Fruit fly (Drosophila melanogaster) whole organism, wandering third instar larva: ENCODE data around the gene CG11378.

Experiments used
- CG9705 ChIP-seq: fragments of 200-800 bp; sonication (Bioruptor generic); optimal IDR thresholded peaks from 2 replicates; lab custom pipeline; 2018; ENCODE audit warnings: missing biosample characterization, mild to moderate bottlenecking, missing genetic modification characterization
- Dif ChIP-seq: fragments of 200-275, 200-300 bp; sonication (Bioruptor generic); optimal IDR thresholded peaks from 2 replicates; lab custom pipeline; 2018; ENCODE audit warnings: missing biosample characterization, missing genetic modification characterization; ENCODE audit not compliant: partially characterized antibody
- GATAd ChIP-seq: sonication (Bioruptor generic); optimal IDR thresholded peaks from 2 replicates; lab custom pipeline; 2016; ENCODE audit warnings: missing biosample characterization, missing genetic modification characterization
- HLH106 ChIP-seq: fragments of 200-800 bp; optimal IDR thresholded peaks from 3 replicates; lab custom pipeline; 2019; ENCODE audit warnings: missing biosample characterization, mild to moderate bottlenecking, missing genetic modification characterization, moderate library complexity
- Hr83 ChIP-seq: fragments of 200-300 bp; sonication (Bioruptor generic); optimal IDR thresholded peaks from 2 replicates; lab custom pipeline; 2016; ENCODE audit warnings: missing biosample characterization, mild to moderate bottlenecking, missing genetic modification characterization, moderate library complexity; ENCODE audit not compliant: poor library complexity, severe bottlenecking
- Jra ChIP-seq: sonication (Bioruptor generic); optimal IDR thresholded peaks from 2 replicates; lab custom pipeline; 2016; ENCODE audit warnings: missing biosample characterization, missing genetic modification characterization
- Mio ChIP-seq: sonication (Bioruptor generic); optimal IDR thresholded peaks from 2 replicates; lab custom pipeline; 2016; ENCODE audit warnings: missing biosample characterization, missing genetic modification characterization
- Myc ChIP-seq: fragments of >200 bp; optimal IDR thresholded peaks from 2 replicates; lab custom pipeline; 2017
- N ChIP-seq: fragments of >200 bp; optimal IDR thresholded peaks from 2 replicates; lab custom pipeline; 2018; ENCODE audit warnings: missing biosample characterization, missing external identifiers, missing genetic modification characterization
- OdsH ChIP-seq: fragments of 200-800 bp; sonication (Bioruptor generic); optimal IDR thresholded peaks from 2 replicates; lab custom pipeline; 2016; ENCODE audit warnings: missing biosample characterization, mild to moderate bottlenecking, missing genetic modification characterization
- Rel ChIP-seq, 2 experiments: fragments of 200-800 bp; sonication (Bioruptor generic) in 1 of 2; optimal IDR thresholded peaks; 2 replicates in 1 of 2; 3 replicates in 1 of 2; lab custom pipeline; 2016 to 2019; ENCODE audit warnings: mild to moderate bottlenecking in 2 of 2, missing biosample characterization in 2 of 2, missing genetic modification characterization in 2 of 2, moderate library complexity in 1 of 2
- Sp1 ChIP-seq: fragments of 200-800 bp; sonication (Bioruptor generic); optimal IDR thresholded peaks from 3 replicates; lab custom pipeline; 2019; ENCODE audit warnings: missing biosample characterization, mild to moderate bottlenecking, missing genetic modification characterization, moderate library complexity
- Vsx2 ChIP-seq: fragments of 200-300, 225-300 bp; sonication (Bioruptor generic); optimal IDR thresholded peaks from 2 replicates; lab custom pipeline; 2018; ENCODE audit warnings: missing biosample characterization, missing genetic modification characterization; ENCODE audit not compliant: partially characterized antibody
- br ChIP-seq: fragments of 200-800 bp; sonication (Bioruptor generic); optimal IDR thresholded peaks from 2 replicates; lab custom pipeline; 2016; ENCODE audit warnings: missing biosample characterization, missing genetic modification characterization
- dl ChIP-seq, 2 experiments: fragments of 175-275, 200-275 bp in 1 of 2; fragments of 200-275 bp in 1 of 2; sonication (Bioruptor generic); optimal IDR thresholded peaks; lab custom pipeline; 2018; ENCODE audit warnings: mild to moderate bottlenecking in 2 of 2, missing biosample characterization in 2 of 2, missing genetic modification characterization in 2 of 2, moderate library complexity in 2 of 2; ENCODE audit not compliant: partially characterized antibody in 2 of 2, insufficient read depth in 1 of 2
- dsf ChIP-seq: sonication (Bioruptor generic); optimal IDR thresholded peaks from 2 replicates; lab custom pipeline; 2016; ENCODE audit warnings: missing biosample characterization, missing genetic modification characterization, borderline replicate concordance
- foxo ChIP-seq, 2 experiments: fragments of 200-800 bp; sonication (Bioruptor generic); optimal IDR thresholded peaks; 2 replicates in 1 of 2; 3 replicates in 1 of 2; lab custom pipeline; 2016 to 2017; ENCODE audit warnings: missing biosample characterization in 2 of 2, missing genetic modification characterization in 2 of 2
- fru ChIP-seq: fragments of 200-800 bp; sonication (Bioruptor generic); optimal IDR thresholded peaks from 3 replicates; lab custom pipeline; 2016; ENCODE audit warnings: missing biosample characterization, mild to moderate bottlenecking, missing genetic modification characterization
- h ChIP-seq: fragments of 200-800 bp; sonication (Bioruptor generic); optimal IDR thresholded peaks from 3 replicates; lab custom pipeline; 2016; ENCODE audit warnings: missing biosample characterization, mild to moderate bottlenecking, missing genetic modification characterization
- lola ChIP-seq: fragments of >200 bp; optimal IDR thresholded peaks from 2 replicates; lab custom pipeline; 2017; ENCODE audit warnings: missing biosample characterization, missing genetic modification characterization
- psq ChIP-seq: fragments of 200-800 bp; sonication (Bioruptor generic); optimal IDR thresholded peaks from 3 replicates; lab custom pipeline; 2017; ENCODE audit warnings: missing biosample characterization, mild to moderate bottlenecking, missing genetic modification characterization, moderate library complexity
- rgr ChIP-seq: fragments of 200-800 bp; sonication (Bioruptor generic); optimal IDR thresholded peaks from 3 replicates; lab custom pipeline; 2016; ENCODE audit warnings: missing biosample characterization, mild to moderate bottlenecking, missing genetic modification characterization
- sage ChIP-seq: fragments of 200-800 bp; sonication (Bioruptor generic); optimal IDR thresholded peaks from 2 replicates; lab custom pipeline; 2016; ENCODE audit warnings: missing biosample characterization, mild to moderate bottlenecking, missing genetic modification characterization
- sv ChIP-seq: fragments of 200-800 bp; sonication (Bioruptor generic); optimal IDR thresholded peaks from 3 replicates; lab custom pipeline; 2016; ENCODE audit warnings: missing biosample characterization, missing genetic modification characterization
- woc ChIP-seq: sonication (Bioruptor generic); optimal IDR thresholded peaks from 2 replicates; lab custom pipeline; 2016; ENCODE audit warnings: missing biosample characterization, mild to moderate bottlenecking, missing genetic modification characterization

Gene CG11378

dm6 chrX:1134053-1135005, 36.3 kb upstream of the CG11378 start, which contains the start of gene CG3655:
TSS of gene CG3655 (minus strand) at chrX:1134896.
- TF ChIP-seq Vsx2 = peak; percentile 24
- peak; percentile 84 for TF ChIP-seq psq (GFP tag; lab: Kevin White, UChicago)
- TF ChIP-seq GATAd (GFP tag; lab: Kevin White, UChicago) = no peak
- peak in 1 of 2 experiments; percentile 35 for TF ChIP-seq dl (GFP tag; optimal IDR thresholded peaks at IDR 0.05; lab: Kevin White, UChicago; ENCODE audit: insufficient read depth in 1 of 2, partially characterized antibody in 2 of 2)
- peak; percentile 33 for TF ChIP-seq Dif (GFP tag; lab: Kevin White, UChicago)

dm6 chrX:1135006-1135376, 35.6 kb upstream of the CG11378 start:
- no peak for TF ChIP-seq Hr83
- peak; percentile 26 for TF ChIP-seq rgr
- TF ChIP-seq HLH106 = peak; percentile 38
- TF ChIP-seq Dif (GFP tag; lab: Kevin White, UChicago) = peak; percentile 2
- TF ChIP-seq Vsx2 = peak; percentile 20
- TF ChIP-seq h (GFP tag; lab: Kevin White, UChicago) = peak; percentile 63
- TF ChIP-seq lola = no peak
- TF ChIP-seq woc (GFP tag; lab: Kevin White, UChicago) = peak; percentile 89
- no peak for TF ChIP-seq Rel (GFP tag; optimal IDR thresholded peaks at IDR 0.05; lab: Kevin White, UChicago)
- TF ChIP-seq Rel (tag; optimal IDR thresholded peaks at IDR 0.05; lab: Kevin White, UChicago) = no peak
- peak in 1 of 2 experiments; percentile 32 for TF ChIP-seq foxo (GFP tag; optimal IDR thresholded peaks at IDR 0.05; lab: Kevin White, UChicago)
- TF ChIP-seq Myc (lab: Kevin White, UChicago) = peak; percentile 93
- TF ChIP-seq OdsH (GFP tag; lab: Kevin White, UChicago) = no peak
- TF ChIP-seq fru (GFP tag; lab: Kevin White, UChicago) = peak; percentile 25

- TF ChIP-seq Hr83 (no peak), Mio (GFP tag; lab: Kevin White, UChicago) (no peak), sage (no peak), OdsH (GFP tag; lab: Kevin White, UChicago) (no peak), br (GFP tag; lab: Kevin White, UChicago) (no peak), HLH106 (no peak), foxo (GFP tag; optimal IDR thresholded peaks at IDR 0.05; lab: Kevin White, UChicago) (no peak), Jra (GFP tag; lab: Kevin White, UChicago) (no peak), dl (GFP tag; optimal IDR thresholded peaks at IDR 0.05; lab: Kevin White, UChicago; ENCODE audit: insufficient read depth in 1 of 2, partially characterized antibody in 2 of 2) (no peak), psq (GFP tag; lab: Kevin White, UChicago) (no peak), h (GFP tag; lab: Kevin White, UChicago) (no peak), sv (GFP tag; lab: Kevin White, UChicago) (no peak)
Observed at dm6 chrX:1142567-1143347, 27.9 kb upstream of the CG11378 start.

dm6 chrX:1145344-1145743, 25.3 kb upstream of the CG11378 start, which contains the start of gene CG14628:
TSS of gene CG14628 (plus strand) at chrX:1145644.
- TF ChIP-seq Dif (GFP tag; lab: Kevin White, UChicago) = no peak
- TF ChIP-seq lola = no peak

dm6 chrX:1161913-1162439, 8.7 kb upstream of the CG11378 start, which contains the start of gene eIF4E7:
TSS of gene eIF4E7 (minus strand) at chrX:1162389.
- TF ChIP-seq h (GFP tag; lab: Kevin White, UChicago) (no peak), GATAd (GFP tag; lab: Kevin White, UChicago) (no peak), Sp1 (GFP tag; lab: Kevin White, UChicago) (no peak), N (GFP tag; lab: Kevin White, UChicago) (no peak), dsf (GFP tag; lab: Kevin White, UChicago) (no peak), OdsH (GFP tag; lab: Kevin White, UChicago) (no peak), CG9705 (GFP tag; lab: Kevin White, UChicago) (no peak)
